Worm (Caenorhabditis elegans) whole organism, L1 larva: ENCODE results near the gene pes-23.

Source experiments
- nhr-77 ChIP-seq: fragments of 150-350 bp; optimal IDR thresholded peaks from 2 replicates; lab custom pipeline; 2014; ENCODE audit warnings: missing biosample characterization, missing genetic modification characterization
- unc-86 ChIP-seq: sonication (generic microtip); optimal IDR thresholded peaks from 2 replicates; lab custom pipeline; 2016; ENCODE audit warnings: missing genetic modification characterization, missing compliant biosample characterization
- ztf-4 ChIP-seq: fragments of 150-350 bp; optimal IDR thresholded peaks from 2 replicates; lab custom pipeline; 2014; ENCODE audit warnings: missing biosample characterization, missing genetic modification characterization

- TF ChIP-seq nhr-77 (tag; lab: Kevin White, UChicago) (peak; percentile 30), ztf-4 (tag; lab: Kevin White, UChicago) (no peak), unc-86 (tag; lab: Kevin White, UChicago) (no peak)
Observed at ce11 chrX:6902958-6903357, 1.8 kb downstream of the pes-23 start.
